Worm (Caenorhabditis elegans) whole organism, mixed stage, embryonic: Measurements from ENCODE around the gene C06C3.10.

ENCODE experiments used
- ces-1 ChIP-seq: fragments of 150-350 bp; optimal IDR thresholded peaks from 2 replicates; lab custom pipeline; 2014; ENCODE audit warnings: missing biosample characterization, missing genetic modification reagents, missing genetic modification characterization
- elt-3 ChIP-seq: fragments of 150-350 bp; optimal IDR thresholded peaks from 2 replicates; lab custom pipeline; 2014; ENCODE audit warnings: missing biosample characterization, missing genetic modification characterization
- lsy-2 ChIP-seq: fragments of 150-350 bp; optimal IDR thresholded peaks from 2 replicates; lab custom pipeline; 2014; ENCODE audit warnings: missing biosample characterization, missing genetic modification characterization
- nhr-237 ChIP-seq: fragments of 150-350 bp; optimal IDR thresholded peaks from 2 replicates; lab custom pipeline; 2014; ENCODE audit warnings: missing biosample characterization, missing genetic modification characterization
- tbx-8 ChIP-seq: fragments of 200-800 bp; sonication (Bioruptor generic); optimal IDR thresholded peaks from 2 replicates; lab custom pipeline; 2018; ENCODE audit warnings: mild to moderate bottlenecking, missing genetic modification characterization, moderate library complexity, missing compliant biosample characterization
- unc-120 ChIP-seq: sonication (generic microtip); optimal IDR thresholded peaks from 2 replicates; lab custom pipeline; 2017; ENCODE audit warnings: missing genetic modification characterization, missing compliant biosample characterization; ENCODE audit not compliant: poor library complexity, severe bottlenecking
- unc-39 ChIP-seq: fragments of 150-350 bp; optimal IDR thresholded peaks from 2 replicates; lab custom pipeline; 2014; ENCODE audit warnings: missing biosample characterization, missing genetic modification characterization
- unc-62 ChIP-seq: fragments of 150-350 bp; optimal IDR thresholded peaks from 2 replicates; lab custom pipeline; 2014; ENCODE audit warnings: missing biosample characterization, missing genetic modification reagents, missing genetic modification characterization
- ztf-11 ChIP-seq: fragments of 150-350 bp; optimal IDR thresholded peaks from 2 replicates; lab custom pipeline; 2014; ENCODE audit warnings: missing biosample characterization, missing genetic modification characterization

ce11 chrII:9345116-9345515 is 31.9 kb downstream of the C06C3.10 start:
- TF ChIP-seq elt-3 (tag; lab: Kevin White, UChicago) (no peak), lsy-2 (tag; lab: Kevin White, UChicago) (no peak), unc-62 (GFP tag; lab: Kevin White, UChicago) (no peak), ces-1 (GFP tag; lab: Kevin White, UChicago) (no peak), unc-39 (tag; lab: Kevin White, UChicago) (no peak), ztf-11 (tag; lab: Kevin White, UChicago) (no peak), tbx-8 (GFP tag; lab: Kevin White, UChicago) (no peak), nhr-237 (tag; lab: Kevin White, UChicago) (no peak), unc-120 (tag; lab: Kevin White, UChicago) (no peak)
